Worm (Caenorhabditis elegans): ENCODE results near the gene F32D8.5.

- TF ChIP-seq mls-2 (tag; optimal IDR thresholded peaks at IDR 0.05) (no peak), elt-3 (tag; optimal IDR thresholded peaks at IDR 0.05) (no peak), unc-62 (GFP tag; optimal IDR thresholded peaks at IDR 0.05) (no peak)
Measured at ce11 chrV:10909071-10909470, 14.5 kb downstream of the F32D8.5 start, which contains the start of gene zzz-1.

All from whole organism, mixed stage, embryonic.